Fruit fly (Drosophila melanogaster) whole organism, embryonic: ENCODE results near the gene Phb1.

Experiments used
- Asciz ChIP-seq: fragments of 200-800 bp; sonication (Bioruptor generic); optimal IDR thresholded peaks from 2 replicates; lab custom pipeline; 2017; ENCODE audit warnings: missing biosample characterization, mild to moderate bottlenecking, missing genetic modification characterization, missing genetic modification reagents
- Atf3 ChIP-seq: fragments of 200-800 bp; sonication (Bioruptor generic); optimal IDR thresholded peaks from 3 replicates; lab custom pipeline; 2016; ENCODE audit warnings: missing biosample characterization, missing genetic modification characterization
- Awh ChIP-seq: fragments of 200-800 bp; sonication (Bioruptor generic); IDR thresholded peaks from 2 replicates; pipeline ENCODE4, ENCODE4 v1.3.6; 2022; ENCODE audit warnings: missing biosample characterization, missing genetic modification characterization
- CG12236 ChIP-seq: fragments of 200-800 bp; sonication (Bioruptor generic); optimal IDR thresholded peaks from 2 replicates; lab custom pipeline; 2016; ENCODE audit warnings: missing biosample characterization, missing genetic modification characterization
- CG1233 ChIP-seq: fragments of 200-800 bp; sonication (Bioruptor generic); optimal IDR thresholded peaks from 4 replicates; lab custom pipeline; 2018; ENCODE audit warnings: missing biosample characterization, mild to moderate bottlenecking, missing genetic modification characterization
- CG14965 ChIP-seq: fragments of 200-800 bp; sonication (Bioruptor generic); optimal IDR thresholded peaks from 2 replicates; lab custom pipeline; 2016; ENCODE audit warnings: missing biosample characterization, missing genetic modification characterization, borderline replicate concordance
- CG15479 ChIP-seq: fragments of 200-800 bp; sonication (Bioruptor generic); optimal IDR thresholded peaks from 3 replicates; lab custom pipeline; 2019; ENCODE audit warnings: missing biosample characterization, mild to moderate bottlenecking, missing genetic modification characterization, moderate library complexity
- CG17385 ChIP-seq: fragments of 200-800 bp; sonication (Bioruptor generic); optimal IDR thresholded peaks from 3 replicates; lab custom pipeline; 2018; ENCODE audit warnings: missing biosample characterization, mild to moderate bottlenecking, missing genetic modification characterization
- CG17568 ChIP-seq: fragments of 200-800 bp; sonication (Bioruptor generic); optimal IDR thresholded peaks from 2 replicates; lab custom pipeline; 2018; ENCODE audit warnings: missing biosample characterization, mild to moderate bottlenecking, missing genetic modification characterization, moderate library complexity
- CG17802 ChIP-seq: fragments of 200-800 bp; sonication (Bioruptor generic); optimal IDR thresholded peaks from 2 replicates; lab custom pipeline; 2018; ENCODE audit warnings: missing biosample characterization, mild to moderate bottlenecking, missing genetic modification characterization, moderate library complexity
- CG18011 ChIP-seq: fragments of 200-800 bp; sonication (Bioruptor generic); optimal IDR thresholded peaks from 2 replicates; lab custom pipeline; 2017; ENCODE audit warnings: missing biosample characterization, missing genetic modification characterization, mild to moderate bottlenecking, moderate library complexity, missing genotype
- CG18476 ChIP-seq: fragments of 200-800 bp; sonication (Bioruptor generic); optimal IDR thresholded peaks from 2 replicates; lab custom pipeline; 2016; ENCODE audit warnings: missing biosample characterization, mild to moderate bottlenecking, missing genetic modification characterization
- CG2875 ChIP-seq: fragments of 200-800 bp; sonication (Bioruptor generic); optimal IDR thresholded peaks from 2 replicates; lab custom pipeline; 2017; ENCODE audit warnings: missing biosample characterization, mild to moderate bottlenecking, missing genetic modification characterization, missing genetic modification reagents
- CG3281 ChIP-seq: fragments of 200-800 bp; sonication (Bioruptor generic); optimal IDR thresholded peaks from 3 replicates; lab custom pipeline; 2017; ENCODE audit warnings: missing biosample characterization, mild to moderate bottlenecking, missing genetic modification characterization
- CG33213 ChIP-seq: fragments of 200-800 bp; sonication (Bioruptor generic); optimal IDR thresholded peaks from 3 replicates; lab custom pipeline; 2016; ENCODE audit warnings: missing biosample characterization, missing genetic modification characterization
- CG4328 ChIP-seq: fragments of 200-800 bp; sonication (Bioruptor generic); optimal IDR thresholded peaks from 3 replicates; lab custom pipeline; 2017; ENCODE audit warnings: missing biosample characterization, missing genetic modification reagents, missing genetic modification characterization
- CG4730 ChIP-seq: fragments of 200-800 bp; sonication (Bioruptor generic); IDR thresholded peaks from 2 replicates; pipeline ENCODE4 v1.3.6; 2022; ENCODE audit warnings: missing biosample characterization, missing genetic modification characterization
- CG7271 ChIP-seq: fragments of 200-800 bp; sonication (Bioruptor generic); optimal IDR thresholded peaks from 2 replicates; lab custom pipeline; 2018; ENCODE audit warnings: missing biosample characterization, mild to moderate bottlenecking, missing genetic modification characterization, moderate library complexity
- CG8359 ChIP-seq: fragments of 200-800 bp; sonication (Bioruptor generic); optimal IDR thresholded peaks from 2 replicates; lab custom pipeline; 2017; ENCODE audit warnings: missing biosample characterization, mild to moderate bottlenecking, missing genetic modification characterization, borderline replicate concordance
- CG8924 ChIP-seq: fragments of 200-800 bp; optimal IDR thresholded peaks from 3 replicates; lab custom pipeline; 2019; ENCODE audit warnings: missing biosample characterization, mild to moderate bottlenecking, missing genetic modification characterization, moderate library complexity
- Dip3 ChIP-seq: fragments of 200-800 bp; sonication (Bioruptor generic); optimal IDR thresholded peaks from 3 replicates; lab custom pipeline; 2016; ENCODE audit warnings: missing biosample characterization, missing genetic modification characterization
- Doc3 ChIP-seq: fragments of 200-800 bp; sonication (Bioruptor generic); IDR thresholded peaks from 3 replicates; pipeline ENCODE4 v1.3.6; 2022; ENCODE audit warnings: missing biosample characterization, missing genetic modification characterization; ENCODE audit not compliant: partially characterized antibody
- E2f2 ChIP-seq: fragments of 200-800 bp; sonication (Bioruptor generic); IDR thresholded peaks from 2 replicates; pipeline ENCODE4 v1.3.6; 2022; ENCODE audit warnings: missing biosample characterization, missing genetic modification characterization
- Kr ChIP-seq: fragments of 200-800 bp; sonication (Bioruptor generic); optimal IDR thresholded peaks from 2 replicates; lab custom pipeline; 2017; ENCODE audit warnings: missing biosample characterization, mild to moderate bottlenecking, missing genetic modification characterization
- Myb ChIP-seq: fragments of 200-800 bp; sonication (Bioruptor generic); optimal IDR thresholded peaks from 2 replicates; lab custom pipeline; 2016; ENCODE audit warnings: missing biosample characterization, missing genetic modification characterization
- Rfx ChIP-seq: fragments of 200-800 bp; sonication (Bioruptor generic); IDR thresholded peaks from 2 replicates; pipeline ENCODE4 v1.3.6; 2022; ENCODE audit warnings: missing biosample characterization, missing genetic modification characterization
- Scr ChIP-seq: fragments of 200-800 bp; sonication (Bioruptor generic); IDR thresholded peaks from 2 replicates; pipeline ENCODE4 v1.3.6; 2022; ENCODE audit warnings: missing biosample characterization, missing genetic modification characterization; ENCODE audit not compliant: partially characterized antibody
- Six4 ChIP-seq: fragments of 200-800 bp; sonication (Bioruptor generic); optimal IDR thresholded peaks from 2 replicates; lab custom pipeline; 2016; ENCODE audit warnings: missing biosample characterization, missing genetic modification characterization
- Vsx1 ChIP-seq: fragments of 200-800 bp; sonication (Bioruptor generic); optimal IDR thresholded peaks from 2 replicates; lab custom pipeline; 2017; ENCODE audit warnings: missing biosample characterization, mild to moderate bottlenecking, missing genetic modification characterization, missing genetic modification reagents
- cad ChIP-seq: fragments of >200 bp; optimal IDR thresholded peaks from 2 replicates; lab custom pipeline; 2017; ENCODE audit warnings: missing biosample characterization, missing genetic modification characterization
- cg ChIP-seq: fragments of 200-800 bp; sonication (Bioruptor generic); optimal IDR thresholded peaks from 3 replicates; lab custom pipeline; 2019; ENCODE audit warnings: missing biosample characterization, mild to moderate bottlenecking, missing genetic modification characterization, moderate library complexity
- chif ChIP-seq, 2 experiments: fragments of 200-800 bp; sonication (Bioruptor generic); optimal IDR thresholded peaks; 3 replicates each; lab custom pipeline; 2016; ENCODE audit warnings: missing biosample characterization in 2 of 2, missing genetic modification characterization in 2 of 2
- dan ChIP-seq: fragments of 200-800 bp; sonication (Bioruptor generic); IDR thresholded peaks from 2 replicates; pipeline ENCODE4 v1.3.6; 2022; ENCODE audit warnings: missing biosample characterization, missing genetic modification characterization
- gcm2 ChIP-seq: fragments of 200-800 bp; sonication (Bioruptor generic); optimal IDR thresholded peaks from 2 replicates; lab custom pipeline; 2016; ENCODE audit warnings: missing biosample characterization, missing genetic modification characterization
- gem ChIP-seq: fragments of 200-800 bp; sonication (Bioruptor generic); optimal IDR thresholded peaks from 2 replicates; lab custom pipeline; 2019; ENCODE audit warnings: missing biosample characterization, mild to moderate bottlenecking, missing genetic modification characterization, moderate library complexity
- gsb-n ChIP-seq: fragments of 200-800 bp; sonication (Bioruptor generic); optimal IDR thresholded peaks from 3 replicates; lab custom pipeline; 2018; ENCODE audit warnings: missing biosample characterization, mild to moderate bottlenecking, missing genetic modification characterization
- h ChIP-seq: fragments of >200 bp; optimal IDR thresholded peaks from 2 replicates; lab custom pipeline; 2017
- hth ChIP-seq: fragments of >200 bp; optimal IDR thresholded peaks from 2 replicates; lab custom pipeline; 2017; ENCODE audit warnings: inconsistent platforms
- jumu ChIP-seq: fragments of 200-800 bp; sonication (Bioruptor generic); optimal IDR thresholded peaks from 3 replicates; lab custom pipeline; 2016; ENCODE audit warnings: missing biosample characterization, missing genetic modification characterization
- klu ChIP-seq: fragments of 200-800 bp; sonication (Bioruptor generic); IDR thresholded peaks from 2 replicates; pipeline ENCODE4 v1.3.6; 2022; ENCODE audit warnings: missing biosample characterization, missing genetic modification characterization
- knrl ChIP-seq: fragments of 200-800 bp; sonication (Bioruptor generic); IDR thresholded peaks from 3 replicates; pipeline ENCODE4 v1.3.6; 2022; ENCODE audit warnings: missing biosample characterization, missing genetic modification characterization; ENCODE audit not compliant: partially characterized antibody
- nerfin-1 ChIP-seq: fragments of 200-800 bp; sonication (Bioruptor generic); optimal IDR thresholded peaks from 3 replicates; lab custom pipeline; 2019; ENCODE audit warnings: missing biosample characterization, mild to moderate bottlenecking, missing genetic modification characterization, moderate library complexity
- nmo ChIP-seq: fragments of 200-800 bp; sonication (Bioruptor generic); optimal IDR thresholded peaks from 2 replicates; lab custom pipeline; 2018; ENCODE audit warnings: missing biosample characterization, mild to moderate bottlenecking, missing genetic modification characterization, moderate library complexity
- nom ChIP-seq: fragments of 200-800 bp; sonication (Bioruptor generic); optimal IDR thresholded peaks from 2 replicates; lab custom pipeline; 2017; ENCODE audit warnings: missing biosample characterization, missing genetic modification characterization, mild to moderate bottlenecking, moderate library complexity, missing genetic modification reagents
- otp ChIP-seq: fragments of 200-800 bp; sonication (Bioruptor generic); IDR thresholded peaks from 3 replicates; pipeline ENCODE4, ENCODE4 v1.3.6; 2022; ENCODE audit warnings: missing biosample characterization, missing genetic modification characterization
- pfk ChIP-seq: fragments of 200-800 bp; sonication (Bioruptor generic); optimal IDR thresholded peaks from 2 replicates; lab custom pipeline; 2018; ENCODE audit warnings: missing biosample characterization, mild to moderate bottlenecking, missing genetic modification characterization, moderate library complexity
- pho ChIP-seq: fragments of 200-800 bp; sonication (Bioruptor generic); optimal IDR thresholded peaks from 2 replicates; lab custom pipeline; 2016; ENCODE audit warnings: missing biosample characterization, missing genetic modification characterization
- schlank ChIP-seq: fragments of 200-800 bp; sonication (Bioruptor generic); optimal IDR thresholded peaks from 2 replicates; lab custom pipeline; 2018; ENCODE audit warnings: missing biosample characterization, mild to moderate bottlenecking, missing genetic modification characterization
- tll ChIP-seq, 2 experiments: fragments of 200-800 bp in 1 of 2; fragments of >200 bp in 1 of 2; sonication (Bioruptor generic) in 1 of 2; optimal IDR thresholded peaks; 2 replicates each; lab custom pipeline; 2017 to 2019; ENCODE audit warnings: missing biosample characterization in 2 of 2, missing genetic modification characterization in 2 of 2, mild to moderate bottlenecking in 1 of 2, moderate library complexity in 1 of 2
- twi ChIP-seq: fragments of 200-800 bp; optimal IDR thresholded peaks from 2 replicates; lab custom pipeline; 2019; ENCODE audit warnings: missing biosample characterization, mild to moderate bottlenecking, missing genetic modification characterization, moderate library complexity

The Phb1 gene

DNA sequence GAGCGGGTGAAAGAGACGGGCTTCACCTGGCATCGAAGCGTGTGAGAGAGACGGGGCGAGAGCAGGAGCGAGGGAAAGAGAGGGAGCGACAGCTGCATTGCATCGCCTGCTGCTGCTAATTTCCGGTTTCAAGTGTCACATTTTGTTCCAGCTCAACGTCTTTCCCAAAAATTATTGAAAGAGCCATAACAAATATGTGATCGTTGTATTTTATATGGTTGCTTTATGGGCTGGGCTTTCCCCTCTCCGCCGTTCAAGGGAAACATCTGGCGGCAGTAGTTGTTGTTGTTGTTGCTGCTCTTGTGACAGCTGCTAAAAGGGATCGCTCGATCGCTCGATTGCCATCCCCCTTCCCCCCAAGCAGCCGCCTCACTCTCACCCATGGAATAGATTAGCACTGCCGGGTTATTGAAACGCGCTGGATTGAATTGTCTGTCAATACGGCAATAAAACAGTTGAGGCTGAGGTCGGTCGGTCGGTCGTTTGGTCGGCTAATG, 31.3 kb upstream of the Phb1 start (continued):
- TF ChIP-seq Awh = peak; percentile 31; the same call in 1 of the 2 replicates
- TF ChIP-seq pfk (GFP tag; lab: Kevin White, UChicago) = peak; percentile 84
- no peak for TF ChIP-seq CG1233 (GFP tag; lab: Kevin White, UChicago)
- no peak for TF ChIP-seq jumu (GFP tag; lab: Kevin White, UChicago)
- no peak for TF ChIP-seq klu (GFP tag; lab: Robert Waterston, UW)
- TF ChIP-seq CG17568 (GFP tag; lab: Kevin White, UChicago) = no peak
- TF ChIP-seq hth (lab: Kevin White, UChicago) = peak; percentile 13
- peak; percentile 2 for TF ChIP-seq Vsx1 (GFP tag; lab: Kevin White, UChicago)
- TF ChIP-seq chif (GFP tag; optimal IDR thresholded peaks at IDR 0.05; lab: Kevin White, UChicago) = no peak
- no peak for TF ChIP-seq Myb (GFP tag; lab: Kevin White, UChicago)
- peak; percentile 33 for TF ChIP-seq CG15479
- no peak for TF ChIP-seq CG33213 (GFP tag; lab: Kevin White, UChicago)
- no peak for TF ChIP-seq dan (GFP tag; lab: Robert Waterston, UW)
- TF ChIP-seq twi (tag; lab: Kevin White, UChicago) = peak; percentile 98
- no peak for TF ChIP-seq CG17802
- TF ChIP-seq nmo = peak; percentile 19
- no peak for TF ChIP-seq otp (GFP tag; lab: Robert Waterston, UW)
- TF ChIP-seq Six4 (GFP tag; lab: Kevin White, UChicago) = peak; percentile 14
- TF ChIP-seq CG4328 (GFP tag; lab: Kevin White, UChicago) = no peak
- no peak for TF ChIP-seq knrl (GFP tag; lab: Robert Waterston, UW)
- no peak for TF ChIP-seq CG4730 (GFP tag; lab: Robert Waterston, UW)
- TF ChIP-seq Kr (GFP tag; lab: Kevin White, UChicago) = peak; percentile 86
- no peak for TF ChIP-seq CG14965 (GFP tag; lab: Kevin White, UChicago)
- peak; percentile 24 for TF ChIP-seq CG8924 (tag; lab: Kevin White, UChicago)
- TF ChIP-seq tll (GFP tag; optimal IDR thresholded peaks at IDR 0.05; lab: Kevin White, UChicago) = peak; percentile 51 to 86
- TF ChIP-seq nom (GFP tag; lab: Kevin White, UChicago) = peak; percentile 60
- TF ChIP-seq CG12236 = no peak
- TF ChIP-seq CG18011 (GFP tag; lab: Kevin White, UChicago) = no peak
- no peak for TF ChIP-seq h (lab: Kevin White, UChicago)
- TF ChIP-seq Dip3 (GFP tag; lab: Kevin White, UChicago) = no peak
- peak; percentile 34 for TF ChIP-seq cg
- no peak for TF ChIP-seq Atf3 (GFP tag; lab: Kevin White, UChicago)
- no peak for TF ChIP-seq Doc3 (GFP tag; lab: Robert Waterston, UW)
- no peak for TF ChIP-seq CG3281 (GFP tag; lab: Kevin White, UChicago)
- peak; percentile 93 for TF ChIP-seq cad
- no peak for TF ChIP-seq CG17385
- no peak for TF ChIP-seq CG18476 (GFP tag; lab: Kevin White, UChicago)
- TF ChIP-seq Asciz (GFP tag; lab: Kevin White, UChicago) = no peak
- no peak for TF ChIP-seq CG2875
- TF ChIP-seq pho (GFP tag; lab: Kevin White, UChicago) = no peak
- no peak for TF ChIP-seq schlank (tag; lab: Kevin White, UChicago)
- TF ChIP-seq CG7271 (tag; lab: Kevin White, UChicago) = peak; percentile 37
- no peak for TF ChIP-seq E2f2
- TF ChIP-seq gem (tag; lab: Kevin White, UChicago) = no peak
- TF ChIP-seq gcm2 (GFP tag; lab: Kevin White, UChicago) = no peak
- TF ChIP-seq gsb-n (tag; lab: Kevin White, UChicago) = peak; percentile 80
- no peak for TF ChIP-seq CG8359
- TF ChIP-seq Rfx = no peak
- TF ChIP-seq nerfin-1 (tag; lab: Kevin White, UChicago) = no peak
- no peak for TF ChIP-seq Scr (GFP tag; lab: Robert Waterston, UW)
